Fruit fly (Drosophila melanogaster) whole organism, adult: ENCODE results near the gene CG11983.

ENCODE experiments used
- CG11617 ChIP-seq: fragments of 200-800 bp; sonication (Bioruptor generic); optimal IDR thresholded peaks from 2 replicates; lab custom pipeline; 2017; ENCODE audit warnings: mild to moderate bottlenecking, missing biosample characterization, missing genetic modification reagents, missing genetic modification characterization
- CG12768 ChIP-seq: fragments of 200-800 bp; sonication (Bioruptor generic); optimal IDR thresholded peaks from 2 replicates; lab custom pipeline; 2017; ENCODE audit warnings: missing biosample characterization, missing genetic modification characterization, mild to moderate bottlenecking, moderate library complexity, missing genetic modification reagents
- CG14711 ChIP-seq: fragments of 200-800 bp; sonication (Bioruptor generic); optimal IDR thresholded peaks from 2 replicates; lab custom pipeline; 2018; ENCODE audit warnings: missing biosample characterization, mild to moderate bottlenecking, missing genetic modification characterization, moderate library complexity
- CG1620 ChIP-seq: fragments of 200-800 bp; sonication (Bioruptor generic); optimal IDR thresholded peaks from 2 replicates; lab custom pipeline; 2016; ENCODE audit warnings: missing biosample characterization, missing genetic modification characterization
- CG33017 ChIP-seq: fragments of 200-800 bp; sonication (Bioruptor generic); optimal IDR thresholded peaks from 2 replicates; lab custom pipeline; 2018; ENCODE audit warnings: missing biosample characterization, mild to moderate bottlenecking, missing genetic modification characterization, moderate library complexity
- CG5204 ChIP-seq: fragments of 200-800 bp; sonication (Bioruptor generic); optimal IDR thresholded peaks from 2 replicates; lab custom pipeline; 2016; ENCODE audit warnings: missing biosample characterization, missing genetic modification characterization
- CG7045 ChIP-seq: fragments of 200-800 bp; sonication (Bioruptor generic); optimal IDR thresholded peaks from 2 replicates; lab custom pipeline; 2017; ENCODE audit warnings: missing biosample characterization, mild to moderate bottlenecking, missing genetic modification characterization
- CG7101 ChIP-seq: fragments of 200-800 bp; sonication (Bioruptor generic); optimal IDR thresholded peaks from 2 replicates; lab custom pipeline; 2018; ENCODE audit warnings: missing biosample characterization, mild to moderate bottlenecking, missing genetic modification characterization, moderate library complexity
- Clk ChIP-seq: fragments of 200-800 bp; sonication (Bioruptor generic); optimal IDR thresholded peaks from 2 replicates; lab custom pipeline; 2017; ENCODE audit warnings: missing biosample characterization, missing genetic modification characterization
- Crg-1 ChIP-seq: fragments of 200-800 bp; sonication (Bioruptor generic); optimal IDR thresholded peaks from 2 replicates; lab custom pipeline; 2016; ENCODE audit warnings: missing biosample characterization, missing genetic modification characterization
- Hr96 ChIP-seq: fragments of 200-800 bp; sonication (Bioruptor generic); optimal IDR thresholded peaks from 2 replicates; lab custom pipeline; 2016; ENCODE audit warnings: missing biosample characterization, missing genetic modification characterization
- Mnt ChIP-seq: fragments of 200-800 bp; sonication (Bioruptor generic); optimal IDR thresholded peaks from 2 replicates; lab custom pipeline; 2016; ENCODE audit warnings: missing biosample characterization, mild to moderate bottlenecking, missing genetic modification characterization
- bab1 ChIP-seq: fragments of 200-800 bp; sonication (Bioruptor generic); optimal IDR thresholded peaks from 3 replicates; lab custom pipeline; 2019; ENCODE audit warnings: missing biosample characterization, mild to moderate bottlenecking, missing genetic modification characterization, moderate library complexity
- cic ChIP-seq: fragments of 200-800 bp; sonication (Bioruptor generic); optimal IDR thresholded peaks from 2 replicates; lab custom pipeline; 2017; ENCODE audit warnings: missing biosample characterization, mild to moderate bottlenecking, missing genetic modification characterization, moderate library complexity
- cnc ChIP-seq, 2 experiments: fragments of >200 bp; optimal IDR thresholded peaks; 2 replicates each; lab custom pipeline; 2017
- kay ChIP-seq: fragments of 200-800 bp; sonication (Bioruptor generic); peaks from one replicate; lab custom pipeline; 2016; ENCODE audit warnings: missing biosample characterization, missing genetic modification characterization, borderline replicate concordance
- ovo ChIP-seq: fragments of 200-800 bp; sonication (Bioruptor generic); optimal IDR thresholded peaks from 2 replicates; lab custom pipeline; 2016; ENCODE audit warnings: missing biosample characterization, missing genetic modification characterization
- pad ChIP-seq: fragments of 200-800 bp; sonication (Bioruptor generic); optimal IDR thresholded peaks from 3 replicates; lab custom pipeline; 2017; ENCODE audit warnings: missing biosample characterization, missing genetic modification characterization, mild to moderate bottlenecking, moderate library complexity, missing genetic modification reagents
- tj ChIP-seq: fragments of 200-800 bp; sonication (Bioruptor generic); optimal IDR thresholded peaks from 3 replicates; lab custom pipeline; 2017; ENCODE audit warnings: missing biosample characterization, mild to moderate bottlenecking, missing genetic modification characterization, moderate library complexity
- toe ChIP-seq: fragments of 200-800 bp; sonication (Bioruptor generic); optimal IDR thresholded peaks from 2 replicates; lab custom pipeline; 2016; ENCODE audit warnings: missing biosample characterization, missing genetic modification characterization

CG11983 gene

DNA sequence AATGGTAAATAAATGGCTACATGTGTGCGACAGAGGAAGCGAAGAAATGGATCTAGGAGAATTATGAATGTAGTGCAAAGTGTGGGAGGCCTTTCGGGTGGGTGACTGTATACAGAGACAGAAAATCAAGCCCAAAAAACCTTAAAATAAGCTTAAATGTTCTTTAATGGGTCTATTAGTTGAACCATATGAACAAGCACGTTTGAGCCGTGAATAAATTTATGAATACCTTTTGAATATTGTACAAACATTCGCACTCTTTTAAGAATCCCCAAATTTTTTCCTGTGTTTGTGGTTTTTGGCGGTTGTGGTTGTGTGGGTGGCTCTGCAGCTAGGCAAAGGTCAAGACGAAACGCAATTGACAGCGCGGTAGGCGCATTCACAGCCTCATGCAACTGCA, 41.5 kb upstream of the CG11983 start:
- TF ChIP-seq cnc (optimal IDR thresholded peaks at IDR 0.05; lab: Kevin White, UChicago) = no peak
- no peak for TF ChIP-seq ovo (GFP tag; lab: Kevin White, UChicago)
- TF ChIP-seq CG33017 (tag; lab: Kevin White, UChicago) = no peak
- no peak for TF ChIP-seq CG12768 (GFP tag; lab: Kevin White, UChicago)
- no peak for TF ChIP-seq kay (GFP tag; lab: Kevin White, UChicago)
- no peak for TF ChIP-seq CG7045 (GFP tag; lab: Kevin White, UChicago)

dm6 chr3R:8968837-8969236, 39.3 kb upstream of the CG11983 start:
- TF ChIP-seq Hr96 (GFP tag; lab: Kevin White, UChicago) = no peak
- TF ChIP-seq toe (GFP tag; lab: Kevin White, UChicago) = no peak

dm6 chr3R:8969301-8969925, 38.7 kb upstream of the CG11983 start:
- no peak for TF ChIP-seq cnc (optimal IDR thresholded peaks at IDR 0.05; lab: Kevin White, UChicago)
- no peak for TF ChIP-seq CG1620 (GFP tag; lab: Kevin White, UChicago)
- no peak for TF ChIP-seq CG7101 (tag; lab: Kevin White, UChicago)
- no peak for TF ChIP-seq CG14711 (tag; lab: Kevin White, UChicago)
- no peak for TF ChIP-seq CG33017 (tag; lab: Kevin White, UChicago)
- TF ChIP-seq kay (GFP tag; lab: Kevin White, UChicago) = no peak
- TF ChIP-seq CG5204 (GFP tag; lab: Kevin White, UChicago) = no peak
- no peak for TF ChIP-seq Mnt (GFP tag; lab: Kevin White, UChicago)
- TF ChIP-seq ovo (GFP tag; lab: Kevin White, UChicago) = no peak
- TF ChIP-seq tj (GFP tag; lab: Kevin White, UChicago) = no peak
- TF ChIP-seq CG12768 (GFP tag; lab: Kevin White, UChicago) = no peak
- TF ChIP-seq bab1 = no peak
- no peak for TF ChIP-seq cic (GFP tag; lab: Kevin White, UChicago)
- TF ChIP-seq CG7045 (GFP tag; lab: Kevin White, UChicago) = no peak
- TF ChIP-seq toe (GFP tag; lab: Kevin White, UChicago) = no peak
- no peak for TF ChIP-seq Crg-1 (GFP tag; lab: Kevin White, UChicago)
- no peak for TF ChIP-seq pad (GFP tag; lab: Kevin White, UChicago)
- no peak for TF ChIP-seq Clk (GFP tag; lab: Kevin White, UChicago)
- TF ChIP-seq Hr96 (GFP tag; lab: Kevin White, UChicago) = no peak

DNA sequence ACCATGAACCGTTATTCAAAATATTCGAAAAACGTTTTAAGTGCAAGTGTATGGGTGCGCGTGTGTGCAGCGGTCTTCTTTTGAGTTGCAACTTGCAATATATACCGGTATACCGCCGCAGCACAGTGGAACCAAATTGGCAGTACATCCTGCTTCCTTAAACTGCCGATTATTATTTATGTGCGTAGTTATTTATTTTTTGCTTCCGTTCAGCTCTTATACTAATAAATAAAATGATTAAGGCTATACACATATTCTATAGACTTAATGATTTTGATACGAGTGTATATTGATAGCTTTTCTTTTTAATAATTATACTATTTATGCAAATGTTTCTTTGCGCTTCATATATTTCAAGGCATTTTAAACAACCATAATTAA, 38.2 kb upstream of the CG11983 start:
- no peak for TF ChIP-seq CG12768 (GFP tag; lab: Kevin White, UChicago)
- no peak for TF ChIP-seq CG11617 (GFP tag; lab: Kevin White, UChicago)
- TF ChIP-seq Hr96 (GFP tag; lab: Kevin White, UChicago) = no peak
- no peak for TF ChIP-seq Mnt (GFP tag; lab: Kevin White, UChicago)
- no peak for TF ChIP-seq pad (GFP tag; lab: Kevin White, UChicago)
- no peak for TF ChIP-seq bab1
- no peak for TF ChIP-seq CG1620 (GFP tag; lab: Kevin White, UChicago)
- no peak for TF ChIP-seq CG7101 (tag; lab: Kevin White, UChicago)
- no peak for TF ChIP-seq CG33017 (tag; lab: Kevin White, UChicago)
- TF ChIP-seq cic (GFP tag; lab: Kevin White, UChicago) = no peak

DNA sequence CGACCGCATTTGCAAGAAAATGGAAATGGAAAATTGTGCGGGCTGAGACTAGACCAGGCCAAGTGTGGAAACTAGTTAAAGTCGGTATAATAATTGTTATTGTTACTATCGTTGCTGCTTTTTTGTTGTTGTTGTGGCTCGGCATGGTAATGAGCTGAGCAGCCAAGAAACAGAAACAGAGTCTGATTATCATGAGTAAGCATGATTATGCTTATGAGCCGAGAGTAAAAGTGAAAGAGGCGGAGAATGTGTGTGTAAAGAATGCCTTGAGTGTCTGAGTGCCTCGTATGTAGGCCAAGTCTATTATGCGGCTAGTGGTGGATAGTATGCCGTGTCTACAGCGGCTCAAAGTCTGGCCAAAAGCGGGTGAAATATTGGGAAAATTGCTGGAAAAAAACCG, 37.4 kb upstream of the CG11983 start:
- TF ChIP-seq CG33017 (tag; lab: Kevin White, UChicago) = no peak
- TF ChIP-seq bab1 = no peak
- TF ChIP-seq Hr96 (GFP tag; lab: Kevin White, UChicago) = no peak
- TF ChIP-seq tj (GFP tag; lab: Kevin White, UChicago) = no peak
- TF ChIP-seq CG12768 (GFP tag; lab: Kevin White, UChicago) = no peak
- TF ChIP-seq pad (GFP tag; lab: Kevin White, UChicago) = no peak
- TF ChIP-seq toe (GFP tag; lab: Kevin White, UChicago) = no peak
- no peak for TF ChIP-seq CG1620 (GFP tag; lab: Kevin White, UChicago)
- no peak for TF ChIP-seq cnc (optimal IDR thresholded peaks at IDR 0.05; lab: Kevin White, UChicago)
- no peak for TF ChIP-seq CG5204 (GFP tag; lab: Kevin White, UChicago)
- TF ChIP-seq Clk (GFP tag; lab: Kevin White, UChicago) = no peak
- TF ChIP-seq cic (GFP tag; lab: Kevin White, UChicago) = no peak
- TF ChIP-seq CG11617 (GFP tag; lab: Kevin White, UChicago) = no peak
- TF ChIP-seq kay (GFP tag; lab: Kevin White, UChicago) = no peak
- no peak for TF ChIP-seq CG14711 (tag; lab: Kevin White, UChicago)
- no peak for TF ChIP-seq Crg-1 (GFP tag; lab: Kevin White, UChicago)
- no peak for TF ChIP-seq ovo (GFP tag; lab: Kevin White, UChicago)
- no peak for TF ChIP-seq CG7101 (tag; lab: Kevin White, UChicago)

- no peak for TF ChIP-seq CG14711 (tag; lab: Kevin White, UChicago)
- no peak for TF ChIP-seq CG11617 (GFP tag; lab: Kevin White, UChicago)
- TF ChIP-seq pad (GFP tag; lab: Kevin White, UChicago) = no peak
- TF ChIP-seq ovo (GFP tag; lab: Kevin White, UChicago) = no peak
- TF ChIP-seq Clk (GFP tag; lab: Kevin White, UChicago) = no peak
- TF ChIP-seq cic (GFP tag; lab: Kevin White, UChicago) = no peak
- TF ChIP-seq bab1 = no peak
- no peak for TF ChIP-seq Hr96 (GFP tag; lab: Kevin White, UChicago)
- TF ChIP-seq kay (GFP tag; lab: Kevin White, UChicago) = no peak
- TF ChIP-seq CG7101 (tag; lab: Kevin White, UChicago) = no peak
- no peak for TF ChIP-seq CG5204 (GFP tag; lab: Kevin White, UChicago)
- TF ChIP-seq cnc (optimal IDR thresholded peaks at IDR 0.05; lab: Kevin White, UChicago) = no peak
- no peak for TF ChIP-seq tj (GFP tag; lab: Kevin White, UChicago)
- no peak for TF ChIP-seq toe (GFP tag; lab: Kevin White, UChicago)
- TF ChIP-seq CG33017 (tag; lab: Kevin White, UChicago) = no peak
- no peak for TF ChIP-seq CG12768 (GFP tag; lab: Kevin White, UChicago)
- no peak for TF ChIP-seq CG7045 (GFP tag; lab: Kevin White, UChicago)
These were observed 36.3 kb upstream of the CG11983 start for dm6 chr3R:8971794-8972193.
